Worm (Caenorhabditis elegans) whole organism, midembryonic: ENCODE measurements around the gene Y7A5A.24.

Experiments
- T22C8.4 ChIP-seq: fragments of 200-800 bp; sonication (Bioruptor generic); IDR thresholded peaks from 2 replicates; pipeline ENCODE4 v1.3.6; 2022; ENCODE audit warnings: missing genetic modification characterization, missing compliant biosample characterization
- cog-1 ChIP-seq: sonication (generic microtip); optimal IDR thresholded peaks from 2 replicates; lab custom pipeline; 2016; ENCODE audit warnings: missing genetic modification characterization, missing compliant biosample characterization
- flt-1 ChIP-seq: fragments of 200-800 bp; sonication (Bioruptor generic); IDR thresholded peaks from 2 replicates; pipeline ENCODE4 v1.3.6; 2022; ENCODE audit warnings: missing genetic modification characterization, missing compliant biosample characterization
- klf-2 ChIP-seq: fragments of 200-800 bp; sonication (Bioruptor generic); conservative IDR thresholded peaks from 2 replicates; pipeline ENCODE4 v1.3.6; 2022; ENCODE audit warnings: missing genetic modification reagents, missing genetic modification characterization, missing compliant biosample characterization
- med-1 ChIP-seq: sonication (generic microtip); optimal IDR thresholded peaks from 2 replicates; lab custom pipeline; 2017; ENCODE audit warnings: missing genetic modification characterization, mild to moderate bottlenecking, missing compliant biosample characterization, antibody characterized with exemption, missing genetic modification reagents; ENCODE audit not compliant: insufficient read depth
- ref-1 ChIP-seq: fragments of 200-800 bp; sonication (Bioruptor generic); conservative IDR thresholded peaks from 2 replicates; pipeline ENCODE4 v1.3.6; 2022; ENCODE audit warnings: missing genetic modification reagents, missing genetic modification characterization, missing compliant biosample characterization
- ztf-23 ChIP-seq: fragments of 200-800 bp; sonication (Bioruptor generic); IDR thresholded peaks from 2 replicates; pipeline ENCODE4 v1.3.6; 2022; ENCODE audit warnings: missing genetic modification reagents, missing genetic modification characterization, missing compliant biosample characterization
- ztf-29 ChIP-seq: fragments of 200-800 bp; sonication (Bioruptor generic); IDR thresholded peaks from 2 replicates; pipeline ENCODE4 v1.3.6; 2022; ENCODE audit warnings: missing genetic modification reagents, missing genetic modification characterization, missing compliant biosample characterization

Gene Y7A5A.24

DNA sequence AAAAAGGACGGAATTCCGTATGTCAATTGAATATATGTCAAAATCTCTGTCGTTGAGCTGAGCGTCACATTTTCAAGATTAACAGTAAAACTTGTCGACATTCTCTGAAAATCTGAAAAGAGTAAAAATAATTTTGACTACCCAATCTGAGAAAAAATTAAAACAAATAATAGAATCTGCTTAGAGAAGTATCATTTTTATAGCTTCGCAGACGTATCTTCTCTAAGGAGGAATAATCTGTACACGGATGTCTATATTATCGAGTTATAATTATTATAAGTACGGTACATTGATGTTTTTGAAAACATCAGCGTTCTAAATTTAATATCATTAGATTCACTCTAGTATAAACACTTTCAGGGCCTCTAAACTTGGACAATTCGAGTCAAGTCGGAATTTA lies 41.4 kb downstream of the Y7A5A.24 start, which contains the start of gene srg-64:
Gene srg-64, minus strand, starts transcription at position 101 of the 400 bp plus-strand sequence.
- no peak for TF ChIP-seq med-1
- no peak for TF ChIP-seq cog-1 (tag; lab: Kevin White, UChicago)

DNA sequence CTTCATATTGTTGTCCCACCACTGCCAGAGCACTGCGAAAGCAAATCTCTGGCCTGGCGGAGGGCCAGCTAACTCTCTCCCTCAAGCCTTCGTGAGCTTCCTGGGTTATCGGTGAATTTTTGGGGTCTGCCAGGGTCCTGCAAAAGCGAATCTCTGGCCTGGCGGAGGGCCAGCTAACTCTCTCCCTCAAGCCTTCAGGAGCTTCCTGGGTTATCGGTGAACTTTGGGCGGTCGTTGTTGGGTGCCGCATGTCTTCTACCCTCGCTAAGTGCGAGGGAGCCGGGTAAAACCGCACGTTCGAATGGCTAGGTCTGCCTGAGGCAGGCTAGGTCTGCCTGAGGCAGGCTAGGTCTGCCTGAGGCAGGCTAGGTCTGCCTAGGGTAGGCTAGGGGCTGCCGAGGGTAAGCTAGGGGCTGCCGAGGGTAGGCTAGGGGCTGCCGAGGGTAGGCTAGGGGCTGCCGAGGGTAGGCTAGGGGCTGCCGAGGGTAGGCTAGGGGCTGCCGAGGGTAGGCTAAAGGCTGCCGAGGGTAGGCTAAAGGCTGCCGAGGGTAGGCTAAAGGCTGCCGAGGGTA lies 43.4 kb downstream of the Y7A5A.24 start:
- TF ChIP-seq T22C8.4 (GFP tag; lab: Robert Waterston, UW) (peak; percentile 29; the same call in 1 of the 2 replicates), flt-1 (GFP tag; lab: Robert Waterston, UW) (peak; percentile 23; the same call in 1 of the 2 replicates)

DNA sequence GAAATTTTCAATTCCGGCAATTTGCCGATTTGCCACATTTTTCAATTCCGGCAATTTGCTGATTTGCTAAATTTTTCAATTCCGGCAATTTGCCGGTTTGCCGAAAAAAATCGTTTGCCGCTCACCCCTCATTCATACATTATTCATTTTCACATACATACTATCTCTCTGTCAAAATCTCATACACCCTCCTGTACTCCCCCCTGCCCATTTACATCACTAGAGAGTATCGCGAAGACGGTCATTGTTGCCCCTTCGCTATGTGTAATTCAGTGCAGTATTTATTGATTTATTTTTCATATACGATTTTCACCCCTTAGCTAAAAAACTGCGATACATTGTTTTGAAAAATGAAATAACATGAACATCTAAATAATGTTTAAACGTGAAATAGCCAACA lies 45.5 kb downstream of the Y7A5A.24 start:
- TF ChIP-seq ztf-23, result 0 out of 2 replicates have a peak, but pooled peaks have one; percentile 36
- no peak for TF ChIP-seq ref-1 (GFP tag; lab: Robert Waterston, UW)
- TF ChIP-seq T22C8.4 (GFP tag; lab: Robert Waterston, UW), result peak; percentile 90

DNA sequence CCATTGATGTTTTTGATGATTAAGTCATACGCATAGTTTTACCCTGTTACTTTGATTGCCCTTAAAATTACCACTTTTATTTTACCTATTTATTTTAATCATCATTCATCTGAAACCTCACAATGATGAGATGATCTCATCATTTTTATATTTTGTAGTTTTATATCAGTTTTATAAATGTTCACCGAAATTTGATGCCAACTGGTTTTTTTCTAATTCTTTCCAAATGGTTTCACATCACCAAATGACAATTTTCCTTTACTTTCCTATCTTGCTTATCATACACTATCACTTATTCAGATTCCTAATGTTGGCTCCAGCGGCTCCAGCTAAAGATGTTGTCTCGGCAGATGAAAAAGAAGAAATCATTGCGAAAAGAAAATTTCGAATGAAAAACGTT lies 50.3 kb downstream of the Y7A5A.24 start, which contains the start of gene lin-15A:
Gene lin-15A, plus strand, starts transcription at position 301 of the 400 bp plus-strand sequence.
- TF ChIP-seq cog-1 (tag; lab: Kevin White, UChicago), result no peak
- no peak for TF ChIP-seq T22C8.4 (GFP tag; lab: Robert Waterston, UW)
- TF ChIP-seq med-1, result no peak
- no peak for TF ChIP-seq ztf-29 (GFP tag; lab: Robert Waterston, UW)
- TF ChIP-seq klf-2, result no peak
